Worm (Caenorhabditis elegans): Measurements from ENCODE around the gene B0464.9.

DNA sequence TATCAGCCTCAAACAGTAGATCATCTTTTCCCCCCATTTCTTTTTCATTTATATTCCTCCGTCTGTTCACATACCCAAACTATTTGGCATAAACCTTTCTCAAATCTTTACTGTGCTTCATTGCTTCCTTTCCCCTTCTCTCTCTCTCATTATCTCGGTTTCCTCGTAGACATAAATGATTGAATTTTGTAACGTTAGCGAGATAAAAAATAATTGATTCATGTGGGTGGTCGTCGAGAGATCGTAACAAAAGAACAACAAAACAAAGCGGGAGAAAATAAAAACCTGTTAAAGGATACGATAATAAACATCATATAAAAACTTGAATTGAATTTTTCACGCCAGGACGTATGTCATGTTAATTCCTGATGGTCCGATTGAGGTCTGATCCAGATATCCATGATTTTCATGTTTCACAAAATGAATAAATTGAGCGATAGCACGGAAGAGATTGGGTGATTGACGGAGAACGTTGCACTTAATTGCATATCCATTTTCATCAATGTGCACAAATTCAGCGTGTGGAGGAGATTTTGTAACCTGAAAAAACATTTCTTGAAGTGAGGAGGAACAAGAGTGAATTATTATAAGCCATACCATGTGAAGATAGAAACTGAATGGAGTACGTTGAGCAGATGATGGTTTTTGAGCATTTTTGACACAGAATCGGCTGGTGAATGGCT, 2.6 kb upstream of the B0464.9 start:
- TF ChIP-seq ama-1 (optimal IDR thresholded peaks at IDR 0.05) (peak; percentile 50), ceh-45 (GFP tag; IDR thresholded peaks at IDR 0.05) (no peak), mec-3 (tag; optimal IDR thresholded peaks at IDR 0.05; ENCODE audit: borderline replicate concordance) (no peak), ceh-34 (tag; optimal IDR thresholded peaks at IDR 0.05) (no peak), fkh-6 (tag; optimal IDR thresholded peaks at IDR 0.05) (no peak), hlh-30 (tag; optimal IDR thresholded peaks at IDR 0.05; ENCODE audit: insufficient read depth) (no peak), pha-2 (tag; optimal IDR thresholded peaks at IDR 0.05) (no peak), F13H6.1 (tag; optimal IDR thresholded peaks at IDR 0.05) (no peak), unc-55 (GFP tag; optimal IDR thresholded peaks at IDR 0.05) (no peak), pha-4 (tag; optimal IDR thresholded peaks at IDR 0.05) (no peak), T23F11.4 (GFP tag; optimal IDR thresholded peaks at IDR 0.05) (no peak), K09A11.1 (tag; optimal IDR thresholded peaks at IDR 0.05; ENCODE audit: insufficient read depth) (no peak), pqm-1 (tag; optimal IDR thresholded peaks at IDR 0.05) (no peak)
